Fruit fly (Drosophila melanogaster): Measurements from ENCODE around the gene CG11458.

The CG11458 gene

DNA sequence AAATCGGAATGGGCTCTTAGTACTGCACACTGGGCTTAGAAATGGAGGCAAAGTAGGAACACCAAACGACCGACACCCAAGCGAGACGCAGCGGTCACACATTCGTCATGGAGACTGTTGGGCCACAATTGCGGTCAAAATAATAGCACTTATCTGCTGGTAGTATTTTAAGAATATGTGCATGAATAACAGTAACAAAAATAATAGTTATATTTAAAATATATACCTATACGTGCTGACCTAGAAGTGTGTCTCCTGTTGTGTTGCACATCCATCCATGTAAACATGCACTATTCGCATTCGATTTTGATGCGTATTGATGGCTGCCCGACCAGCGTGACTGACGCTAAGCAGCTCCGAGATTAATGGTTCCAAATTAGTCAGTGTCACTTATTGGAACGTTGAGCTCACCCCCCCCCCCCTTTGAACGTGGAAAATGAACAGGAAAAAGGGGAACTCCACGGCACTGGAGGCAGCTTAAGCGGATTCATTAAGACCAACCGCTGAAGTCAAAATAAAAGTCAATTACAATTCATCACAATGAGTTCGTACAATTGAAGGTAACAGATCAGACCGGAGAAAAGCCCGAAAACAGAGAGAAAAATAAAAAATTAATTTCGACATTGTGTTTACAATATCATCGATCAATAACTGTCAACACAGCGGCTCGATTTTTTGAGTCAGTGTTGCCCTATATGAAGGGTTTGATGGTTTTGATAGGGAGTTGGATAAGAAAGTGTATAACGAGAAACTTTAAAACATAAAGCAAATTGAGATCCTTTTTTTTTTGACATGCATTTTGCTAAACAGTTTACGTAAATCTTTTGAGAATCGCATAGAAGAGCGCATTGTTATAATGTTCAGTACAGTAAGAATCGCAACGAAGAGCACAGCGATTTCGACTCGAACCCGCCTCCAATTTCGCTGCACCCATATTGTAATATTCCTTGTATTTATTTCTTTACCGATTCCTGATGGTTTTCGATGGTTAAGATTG is 47.3 kb downstream of the CG11458 start:
- TF ChIP-seq tj (GFP tag; optimal IDR thresholded peaks at IDR 0.05) (no peak), toe (GFP tag; optimal IDR thresholded peaks at IDR 0.05) (no peak), CG11617 (GFP tag; optimal IDR thresholded peaks at IDR 0.05) (no peak), cic (GFP tag; optimal IDR thresholded peaks at IDR 0.05) (no peak)

DNA sequence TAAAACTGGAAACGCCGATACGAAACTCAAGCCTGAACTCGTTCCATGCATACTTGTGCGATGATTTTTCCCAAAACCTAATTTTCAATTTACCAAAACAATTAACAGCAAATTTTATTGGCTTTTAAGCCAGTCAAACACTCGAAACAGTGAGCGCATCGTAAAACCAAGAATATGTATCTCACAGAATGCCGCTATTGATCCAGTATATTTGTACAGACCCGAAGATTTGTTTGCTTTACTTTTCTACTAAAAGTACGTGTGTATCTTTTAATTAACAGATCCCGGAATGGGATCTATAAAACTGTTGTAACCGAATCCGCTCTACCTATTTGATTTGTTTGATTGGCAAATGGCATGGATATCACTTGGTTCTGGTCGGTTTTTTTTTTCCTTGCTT is 48.5 kb downstream of the CG11458 start:
- no peak for TF ChIP-seq bab1 (GFP tag; optimal IDR thresholded peaks at IDR 0.05)
- TF ChIP-seq CG12768 (GFP tag; optimal IDR thresholded peaks at IDR 0.05) = no peak
- TF ChIP-seq CG11617 (GFP tag; optimal IDR thresholded peaks at IDR 0.05) = no peak
- TF ChIP-seq CG1620 (GFP tag; optimal IDR thresholded peaks at IDR 0.05) = no peak
- TF ChIP-seq Crg-1 (GFP tag; optimal IDR thresholded peaks at IDR 0.05) = no peak
- TF ChIP-seq CG14711 (tag; optimal IDR thresholded peaks at IDR 0.05) = no peak
- TF ChIP-seq cic (GFP tag; optimal IDR thresholded peaks at IDR 0.05) = no peak
- no peak for TF ChIP-seq CG7045 (GFP tag; optimal IDR thresholded peaks at IDR 0.05)
- no peak for TF ChIP-seq kay (GFP tag; ENCODE audit: borderline replicate concordance)
- TF ChIP-seq Clk (GFP tag; optimal IDR thresholded peaks at IDR 0.05) = no peak
- TF ChIP-seq toe (GFP tag; optimal IDR thresholded peaks at IDR 0.05) = no peak
- TF ChIP-seq cnc (optimal IDR thresholded peaks at IDR 0.05) = no peak
- TF ChIP-seq tj (GFP tag; optimal IDR thresholded peaks at IDR 0.05) = no peak
- no peak for TF ChIP-seq Hr96 (GFP tag; optimal IDR thresholded peaks at IDR 0.05)
- TF ChIP-seq ovo (GFP tag; optimal IDR thresholded peaks at IDR 0.05) = no peak
- no peak for TF ChIP-seq CG5204 (GFP tag; optimal IDR thresholded peaks at IDR 0.05)
- TF ChIP-seq CG7101 (tag; optimal IDR thresholded peaks at IDR 0.05) = no peak
